Worm (Caenorhabditis elegans) whole organism, young adult: Measurements from ENCODE around the gene E04F6.10.

Source experiments
- B0019.2 ChIP-seq: fragments of 200-800 bp; sonication (Bioruptor generic); conservative IDR thresholded peaks from 2 replicates; pipeline ENCODE4 v1.3.6; 2022; ENCODE audit warnings: missing genetic modification reagents, missing genetic modification characterization, missing compliant biosample characterization
- B0261.1 ChIP-seq: sonication (generic microtip); optimal IDR thresholded peaks from 2 replicates; lab custom pipeline; 2016; ENCODE audit warnings: mild to moderate bottlenecking, missing genetic modification characterization, moderate library complexity, missing compliant biosample characterization
- F22D6.2 ChIP-seq: sonication (generic microtip); optimal IDR thresholded peaks from 2 replicates; lab custom pipeline; 2016; ENCODE audit warnings: mild to moderate bottlenecking, missing genetic modification characterization, missing compliant biosample characterization
- F37B4.10 ChIP-seq: fragments of 200-800 bp; sonication (Bioruptor generic); IDR thresholded peaks from 2 replicates; pipeline ENCODE4 v1.3.6; 2022; ENCODE audit warnings: missing genetic modification characterization, missing compliant biosample characterization
- F55B11.4 ChIP-seq: sonication (generic microtip); optimal IDR thresholded peaks from 2 replicates; lab custom pipeline; 2016; ENCODE audit warnings: missing compliant biosample characterization, missing genetic modification characterization, borderline replicate concordance; ENCODE audit not compliant: insufficient read depth
- K11D2.4 ChIP-seq: fragments of 200-800 bp; sonication (Bioruptor generic); IDR thresholded peaks from 2 replicates; pipeline ENCODE4 v1.3.6; 2022; ENCODE audit warnings: missing genetic modification reagents, missing genetic modification characterization, missing compliant biosample characterization
- Y79H2A.3 ChIP-seq: fragments of 200-800 bp; sonication (Bioruptor generic); conservative IDR thresholded peaks from 2 replicates; pipeline ENCODE4 v1.3.6; 2022; ENCODE audit warnings: missing genetic modification reagents, missing genetic modification characterization, missing compliant biosample characterization
- ama-1 ChIP-seq, 3 experiments: fragments of 150-350 bp in 1 of 3; sonication (generic microtip) in 2 of 3; optimal IDR thresholded peaks; 2 replicates each; lab custom pipeline; 2014 to 2018; ENCODE audit warnings: missing biosample characterization in 2 of 3, missing genetic modification characterization in 2 of 3, missing genetic modification reagents in 2 of 3
- aptf-2 ChIP-seq: fragments of 200-800 bp; sonication (Bioruptor generic); conservative IDR thresholded peaks from 2 replicates; pipeline ENCODE4 v1.3.6; 2022; ENCODE audit warnings: missing genetic modification reagents, missing genetic modification characterization, missing compliant biosample characterization
- attf-3 ChIP-seq: fragments of 200-800 bp; sonication (Bioruptor generic); conservative IDR thresholded peaks from 2 replicates; pipeline ENCODE4 v1.3.6; 2022; ENCODE audit warnings: missing genetic modification reagents, missing genetic modification characterization, missing compliant biosample characterization
- bed-1 ChIP-seq: fragments of 200-800 bp; sonication (Bioruptor generic); IDR thresholded peaks from 2 replicates; pipeline ENCODE4 v1.3.6; 2022; ENCODE audit warnings: missing genetic modification reagents, missing genetic modification characterization, missing compliant biosample characterization
- ceh-91 ChIP-seq: fragments of 200-800 bp; sonication (Bioruptor generic); IDR thresholded peaks from 2 replicates; pipeline ENCODE4 v1.3.6; 2022; ENCODE audit warnings: missing genetic modification reagents, missing genetic modification characterization, missing compliant biosample characterization
- efl-1 ChIP-seq: fragments of 150-350 bp; optimal IDR thresholded peaks from 2 replicates; lab custom pipeline; 2014; ENCODE audit warnings: missing biosample characterization, missing genetic modification reagents, missing genetic modification characterization
- ekl-4 ChIP-seq: fragments of 200-800 bp; sonication (Bioruptor generic); IDR thresholded peaks from 2 replicates; pipeline ENCODE4 v1.3.6; 2022; ENCODE audit warnings: missing genetic modification reagents, missing genetic modification characterization, missing compliant biosample characterization
- him-1 ChIP-seq: sonication (generic microtip); optimal IDR thresholded peaks from 2 replicates; lab custom pipeline; 2016; ENCODE audit warnings: missing genotype, missing genetic modification reagents, missing genetic modification characterization, missing compliant biosample characterization
- hmg-20 ChIP-seq: fragments of 200-800 bp; sonication (Bioruptor generic); IDR thresholded peaks from 2 replicates; pipeline ENCODE4 v1.3.6; 2022; ENCODE audit warnings: missing genetic modification reagents, missing genetic modification characterization, missing compliant biosample characterization
- hsf-1 ChIP-seq: fragments of 200-800 bp; sonication (Bioruptor generic); IDR thresholded peaks from 2 replicates; pipeline ENCODE4 v1.3.6; 2022; ENCODE audit warnings: missing genetic modification reagents, missing genetic modification characterization, missing compliant biosample characterization
- lin-26 ChIP-seq: fragments of 200-800 bp; sonication (Bioruptor generic); IDR thresholded peaks from 2 replicates; pipeline ENCODE4 v1.3.6; 2022; ENCODE audit warnings: missing genetic modification reagents, missing genetic modification characterization, missing compliant biosample characterization
- lin-54 ChIP-seq: fragments of 200-800 bp; sonication (Bioruptor generic); optimal IDR thresholded peaks from 2 replicates; lab custom pipeline; 2018; ENCODE audit warnings: mild to moderate bottlenecking, missing genetic modification characterization, missing compliant biosample characterization
- lir-1 ChIP-seq: fragments of 200-800 bp; sonication (Bioruptor generic); conservative IDR thresholded peaks from 2 replicates; pipeline ENCODE4 v1.3.6; 2022; ENCODE audit warnings: missing genetic modification reagents, missing genetic modification characterization, missing compliant biosample characterization
- madf-6 ChIP-seq: fragments of 200-800 bp; sonication (Bioruptor generic); IDR thresholded peaks from 2 replicates; pipeline ENCODE4 v1.3.6; 2022; ENCODE audit warnings: missing genetic modification reagents, missing genetic modification characterization, missing compliant biosample characterization
- madf-8 ChIP-seq: fragments of 200-800 bp; sonication (Bioruptor generic); conservative IDR thresholded peaks from 2 replicates; pipeline ENCODE4 v1.3.6; 2022; ENCODE audit warnings: missing genetic modification reagents, missing genetic modification characterization, missing compliant biosample characterization
- nfyb-1 ChIP-seq: fragments of 200-800 bp; sonication (Bioruptor generic); IDR thresholded peaks from 2 replicates; pipeline ENCODE4 v1.3.6; 2022; ENCODE audit warnings: missing genetic modification reagents, missing genetic modification characterization, missing compliant biosample characterization
- nhr-179 ChIP-seq: sonication (generic microtip); optimal IDR thresholded peaks from 2 replicates; lab custom pipeline; 2016; ENCODE audit warnings: mild to moderate bottlenecking, missing genetic modification characterization, missing compliant biosample characterization
- snpc-1.3 ChIP-seq: sonication (generic microtip); optimal IDR thresholded peaks from 2 replicates; lab custom pipeline; 2017; ENCODE audit warnings: missing genetic modification characterization, mild to moderate bottlenecking, missing compliant biosample characterization, antibody characterized with exemption, moderate library complexity, missing genotype, missing genetic modification reagents; ENCODE audit not compliant: insufficient read depth
- snpc-4 ChIP-seq, 5 experiments: fragments of 150-350 bp in 1 of 5; sonication (generic microtip) in 4 of 5; optimal IDR thresholded peaks; 2 replicates each; lab custom pipeline; 2014 to 2018; ENCODE audit warnings: missing genetic modification characterization in 5 of 5, missing biosample characterization in 3 of 5, antibody characterized with exemption in 2 of 5, mild to moderate bottlenecking in 2 of 5, missing compliant biosample characterization in 2 of 5, missing genotype in 2 of 5, moderate library complexity in 2 of 5, missing genetic modification reagents in 1 of 5
- unc-130 ChIP-seq: sonication (generic microtip); optimal IDR thresholded peaks from 2 replicates; lab custom pipeline; 2016; ENCODE audit warnings: missing genetic modification reagents, missing genetic modification characterization, missing compliant biosample characterization
- xnd-1 ChIP-seq: sonication (generic microtip); optimal IDR thresholded peaks from 2 replicates; lab custom pipeline; 2016; ENCODE audit warnings: missing genotype, missing genetic modification reagents, missing genetic modification characterization, missing compliant biosample characterization

E04F6.10 gene

DNA sequence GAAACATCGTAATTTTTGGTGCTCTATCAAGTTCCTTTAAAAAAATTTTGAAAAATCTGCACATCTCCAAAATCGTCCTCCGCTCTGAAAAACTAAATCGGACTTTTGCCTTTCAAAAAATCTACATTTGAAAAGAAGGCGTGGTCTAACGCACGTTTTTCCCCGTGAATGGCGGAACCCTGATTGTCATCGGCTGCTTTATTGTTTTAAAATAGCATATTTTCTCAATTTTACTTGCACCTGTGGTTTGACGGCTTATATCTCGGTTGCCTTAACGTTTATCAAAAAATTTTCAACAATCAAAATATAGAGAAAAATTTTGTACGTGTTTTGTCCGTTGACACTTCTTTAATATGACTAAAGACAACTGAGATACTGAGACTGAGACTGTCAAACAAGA lies 15.0 kb upstream of the E04F6.10 start (continued):
- peak; percentile 81 for TF ChIP-seq snpc-4 (GFP tag; optimal IDR thresholded peaks at IDR 0.05; lab: Kevin White, UChicago)
- TF ChIP-seq snpc-4 (tag; optimal IDR thresholded peaks at IDR 0.05; lab: Kevin White, UChicago): peak; percentile 90 to 93 (median 91)
- no peak for TF ChIP-seq nhr-179 (tag; lab: Kevin White, UChicago)
- no peak for TF ChIP-seq F37B4.10 (GFP tag; lab: Robert Waterston, UW)
- no peak for TF ChIP-seq unc-130 (GFP tag; lab: Kevin White, UChicago)
- TF ChIP-seq attf-3 (GFP tag; lab: Robert Waterston, UW): no peak
- TF ChIP-seq K11D2.4 (GFP tag; lab: Robert Waterston, UW): no peak
- TF ChIP-seq lir-1 (GFP tag; lab: Robert Waterston, UW): no peak
- TF ChIP-seq, all 124 proteins: peak for 8

DNA sequence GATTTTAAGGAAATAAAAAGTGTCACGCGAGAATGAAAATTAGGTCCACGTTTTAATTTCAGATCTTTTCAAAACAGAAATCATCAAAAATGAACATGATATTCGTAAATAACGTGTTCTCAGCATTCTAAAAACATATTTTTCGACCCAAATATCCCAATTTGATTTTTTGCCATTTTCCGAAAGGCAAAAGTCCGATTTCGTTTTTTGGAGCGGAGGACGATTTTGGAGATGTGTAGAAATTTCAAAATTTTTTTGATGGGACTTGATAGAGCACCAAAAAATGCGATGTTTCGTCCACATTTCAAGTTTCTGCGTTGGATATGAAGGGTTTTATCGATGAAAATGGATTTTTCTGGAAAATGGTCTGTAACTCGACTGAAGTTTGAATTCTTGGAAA lies 13.7 kb upstream of the E04F6.10 start:
- TF ChIP-seq lin-26 (GFP tag; lab: Robert Waterston, UW) (no peak), hmg-20 (GFP tag; lab: Robert Waterston, UW) (no peak), lin-54 (GFP tag; lab: Kevin White, UChicago) (no peak)
- TF ChIP-seq, all 124 proteins: peak for 0

DNA sequence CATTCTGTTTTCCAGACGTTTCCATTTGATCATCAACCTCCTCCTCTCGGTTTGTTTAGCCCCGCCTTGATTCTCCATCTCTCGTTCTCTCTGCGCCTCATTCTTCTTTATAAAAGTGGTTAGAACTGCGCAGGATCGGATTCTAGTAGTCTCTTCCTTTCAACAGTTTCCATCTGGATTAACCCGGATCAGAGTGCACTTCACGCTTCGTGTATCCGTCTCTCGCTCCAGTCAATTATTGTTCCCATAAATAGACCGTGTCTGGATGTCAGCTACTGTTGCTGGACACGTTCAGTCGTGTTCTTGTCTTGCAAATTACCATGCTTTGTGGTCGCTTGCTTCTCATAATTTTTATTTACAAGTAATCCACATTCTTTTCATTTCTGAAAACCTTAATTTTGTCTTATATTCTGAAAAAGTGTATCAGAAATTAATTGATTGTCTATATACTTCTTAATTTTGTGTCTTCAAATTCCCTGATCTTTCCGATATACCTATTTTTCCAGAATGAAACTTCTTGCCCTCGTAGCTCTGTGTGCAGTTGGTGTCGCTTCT lies 11.8 kb upstream of the E04F6.10 start, which contains the start of gene F32A5.4:
Gene F32A5.4 (plus strand): TSS at position 505 of the 555 bp plus-strand sequence.
- TF ChIP-seq nfyb-1: no peak
- no peak for TF ChIP-seq F55B11.4 (tag; lab: Kevin White, UChicago)
- 0 out of 2 replicates have a peak, but pooled peaks have one; percentile 37 for TF ChIP-seq hsf-1 (GFP tag; lab: Robert Waterston, UW)
- TF ChIP-seq ama-1 (optimal IDR thresholded peaks at IDR 0.05; lab: Kevin White, UChicago): peak; percentile 62
- no peak for TF ChIP-seq ama-1 (GFP tag; optimal IDR thresholded peaks at IDR 0.05; lab: Kevin White, UChicago)

DNA sequence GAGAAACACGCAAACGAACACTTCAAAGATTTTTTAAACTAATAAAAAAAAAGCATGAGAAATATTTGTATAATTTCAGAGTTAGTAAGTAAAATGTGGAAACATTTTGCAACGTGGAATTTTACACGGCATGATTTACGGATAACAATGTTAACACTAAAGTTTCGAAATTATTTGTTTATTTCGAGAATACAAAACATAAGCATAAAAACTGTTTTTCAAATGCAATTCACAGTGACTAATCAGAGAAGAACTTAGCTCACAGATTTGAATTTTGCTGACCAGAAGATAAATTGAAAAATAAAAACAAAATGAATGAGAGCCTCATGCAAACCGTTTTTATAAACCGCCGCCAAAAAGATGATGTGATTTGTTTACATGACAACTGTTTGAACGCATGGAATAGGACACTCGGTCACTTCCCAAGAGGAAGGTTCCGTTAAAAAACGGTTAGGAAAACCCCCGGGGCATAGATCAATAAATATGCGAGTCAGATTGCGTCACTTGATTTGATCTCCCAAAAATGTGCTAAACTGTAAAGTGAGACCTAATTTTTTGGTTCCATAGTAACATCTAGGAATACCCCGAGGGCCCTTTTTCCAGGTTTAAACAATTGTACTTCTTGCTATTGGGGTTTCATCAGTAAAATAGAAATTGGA lies 9.0 kb upstream of the E04F6.10 start, which contains the start of gene clh-3:
Gene clh-3 (minus strand): TSS at position 51 of the 659 bp plus-strand sequence.
- TF ChIP-seq him-1 (tag; lab: Kevin White, UChicago): no peak
- peak; percentile 60 for TF ChIP-seq madf-6 (GFP tag; lab: Robert Waterston, UW)
- no peak for TF ChIP-seq Y79H2A.3 (GFP tag; lab: Robert Waterston, UW)
- TF ChIP-seq F22D6.2 (tag; lab: Kevin White, UChicago): no peak
- peak; percentile 61 for TF ChIP-seq efl-1
- TF ChIP-seq B0261.1 (tag; lab: Kevin White, UChicago): no peak
- TF ChIP-seq ekl-4 (GFP tag; lab: Robert Waterston, UW): no peak
- no peak for TF ChIP-seq lin-26 (GFP tag; lab: Robert Waterston, UW)
- TF ChIP-seq snpc-1.3: no peak
- TF ChIP-seq madf-8 (GFP tag; lab: Robert Waterston, UW): peak; percentile 36
- peak; percentile 99 for TF ChIP-seq aptf-2 (GFP tag; lab: Robert Waterston, UW)
- TF ChIP-seq ceh-91 (GFP tag; lab: Robert Waterston, UW): no peak
- TF ChIP-seq bed-1: no peak

DNA sequence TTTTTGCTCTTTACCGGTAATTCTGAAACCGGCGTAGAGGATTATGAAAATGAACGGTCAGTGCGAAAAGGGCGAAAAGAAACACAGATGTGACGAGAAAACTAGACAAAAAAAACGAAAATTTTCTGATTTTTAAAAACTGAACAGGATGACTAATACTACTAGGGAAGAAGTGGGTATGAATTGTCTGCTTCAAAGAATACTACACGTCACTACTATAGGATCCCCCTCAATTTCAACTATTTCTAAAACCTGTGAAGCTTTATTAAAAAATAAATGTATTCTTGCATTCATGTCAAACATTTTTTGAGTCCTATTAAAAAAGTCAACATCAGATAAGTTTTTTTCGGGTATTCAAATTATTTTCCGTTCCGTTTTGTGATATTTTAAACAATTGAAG lies 7.1 kb upstream of the E04F6.10 start:
- TF ChIP-seq xnd-1 (tag; lab: Kevin White, UChicago) (no peak), B0019.2 (no peak), madf-8 (GFP tag; lab: Robert Waterston, UW) (no peak), snpc-4 (GFP tag; optimal IDR thresholded peaks at IDR 0.05; lab: Kevin White, UChicago) (no peak), snpc-4 (tag; optimal IDR thresholded peaks at IDR 0.05; lab: Kevin White, UChicago) (no peak)
